Worm (Caenorhabditis elegans) whole organism, young adult: ENCODE data around the gene tir-1.
A peak's percentile ranks its signal among the peaks of the same experiment; 100 is the strongest.

Experiments
- B0336.3 ChIP-seq: fragments of 200-800 bp; sonication (Bioruptor generic); IDR thresholded peaks from 2 replicates; pipeline ENCODE4 v1.3.6; 2022; ENCODE audit warnings: missing genetic modification characterization, missing compliant biosample characterization
- D2030.7 ChIP-seq: fragments of 200-800 bp; sonication (Bioruptor generic); IDR thresholded peaks from 2 replicates; pipeline ENCODE4 v1.3.6; 2022; ENCODE audit warnings: missing genetic modification reagents, missing genetic modification characterization, missing compliant biosample characterization
- F23B12.7 ChIP-seq: sonication (generic microtip); optimal IDR thresholded peaks from 2 replicates; lab custom pipeline; 2017; ENCODE audit warnings: missing genetic modification characterization, mild to moderate bottlenecking, missing compliant biosample characterization, antibody characterized with exemption, moderate library complexity; ENCODE audit not compliant: insufficient read depth
- F37B4.10 ChIP-seq: fragments of 200-800 bp; sonication (Bioruptor generic); IDR thresholded peaks from 2 replicates; pipeline ENCODE4 v1.3.6; 2022; ENCODE audit warnings: missing genetic modification characterization, missing compliant biosample characterization
- Y79H2A.3 ChIP-seq: fragments of 200-800 bp; sonication (Bioruptor generic); conservative IDR thresholded peaks from 2 replicates; pipeline ENCODE4 v1.3.6; 2022; ENCODE audit warnings: missing genetic modification reagents, missing genetic modification characterization, missing compliant biosample characterization
- Y95B8A.8 ChIP-seq: fragments of 200-800 bp; sonication (Bioruptor generic); IDR thresholded peaks from 2 replicates; pipeline ENCODE4 v1.3.6; 2022; ENCODE audit warnings: missing genetic modification reagents, missing genetic modification characterization, missing compliant biosample characterization
- attf-5 ChIP-seq: fragments of 200-800 bp; sonication (Bioruptor generic); optimal IDR thresholded peaks from 2 replicates; lab custom pipeline; 2018; ENCODE audit warnings: mild to moderate bottlenecking, missing genetic modification characterization, missing compliant biosample characterization
- cebp-1 ChIP-seq, 2 experiments: fragments of 200-800 bp in 1 of 2; sonication (Bioruptor generic) in 1 of 2; sonication (generic microtip) in 1 of 2; IDR thresholded peaks in 1 of 2; optimal IDR thresholded peaks in 1 of 2; 2 replicates each; pipeline versions ENCODE4 v1.3.6 to Lab custom; 2017 to 2022; ENCODE audit warnings: missing compliant biosample characterization in 2 of 2, missing genetic modification characterization in 2 of 2, mild to moderate bottlenecking in 1 of 2, missing genetic modification reagents in 1 of 2, moderate library complexity in 1 of 2
- cebp-2 ChIP-seq: fragments of 200-800 bp; sonication (Bioruptor generic); IDR thresholded peaks from 2 replicates; pipeline ENCODE4 v1.3.6; 2022; ENCODE audit warnings: missing genetic modification characterization, missing compliant biosample characterization
- ceh-27 ChIP-seq: fragments of 200-800 bp; sonication (Bioruptor generic); optimal IDR thresholded peaks from 2 replicates; lab custom pipeline; 2018; ENCODE audit warnings: mild to moderate bottlenecking, missing genetic modification characterization, moderate library complexity, missing compliant biosample characterization
- ceh-40 ChIP-seq: fragments of 200-800 bp; sonication (Bioruptor generic); IDR thresholded peaks from 2 replicates; pipeline ENCODE4 v1.3.6; 2022; ENCODE audit warnings: missing genetic modification characterization, missing compliant biosample characterization
- ceh-91 ChIP-seq: fragments of 200-800 bp; sonication (Bioruptor generic); IDR thresholded peaks from 2 replicates; pipeline ENCODE4 v1.3.6; 2022; ENCODE audit warnings: missing genetic modification reagents, missing genetic modification characterization, missing compliant biosample characterization
- dpl-1 ChIP-seq: fragments of 150-350 bp; optimal IDR thresholded peaks from 2 replicates; lab custom pipeline; 2014; ENCODE audit warnings: missing biosample characterization, missing genetic modification reagents, missing genetic modification characterization
- egl-44 ChIP-seq: fragments of 200-800 bp; sonication (Bioruptor generic); IDR thresholded peaks from 2 replicates; pipeline ENCODE4 v1.3.6; 2022; ENCODE audit warnings: missing genetic modification reagents, missing genetic modification characterization, missing compliant biosample characterization
- ekl-4 ChIP-seq: fragments of 200-800 bp; sonication (Bioruptor generic); IDR thresholded peaks from 2 replicates; pipeline ENCODE4 v1.3.6; 2022; ENCODE audit warnings: missing genetic modification reagents, missing genetic modification characterization, missing compliant biosample characterization
- hmg-1.2 ChIP-seq: fragments of 200-800 bp; sonication (Bioruptor generic); IDR thresholded peaks from 2 replicates; pipeline ENCODE4 v1.3.6; 2022; ENCODE audit warnings: missing genetic modification reagents, missing genetic modification characterization, missing compliant biosample characterization
- lin-35 ChIP-seq, 3 experiments: fragments of 150-350 bp in 2 of 3; sonication (generic microtip) in 1 of 3; optimal IDR thresholded peaks; 2 replicates each; lab custom pipeline; 2014 to 2018; ENCODE audit warnings: missing biosample characterization in 3 of 3, missing genetic modification characterization in 3 of 3, missing genetic modification reagents in 3 of 3
- lin-54 ChIP-seq: fragments of 200-800 bp; sonication (Bioruptor generic); optimal IDR thresholded peaks from 2 replicates; lab custom pipeline; 2018; ENCODE audit warnings: mild to moderate bottlenecking, missing genetic modification characterization, missing compliant biosample characterization
- lsy-27 ChIP-seq: sonication (generic microtip); optimal IDR thresholded peaks from 2 replicates; lab custom pipeline; 2017; ENCODE audit warnings: missing genetic modification characterization, mild to moderate bottlenecking, missing compliant biosample characterization, antibody characterized with exemption, missing genotype, borderline replicate concordance; ENCODE audit not compliant: insufficient read depth
- madf-6 ChIP-seq: fragments of 200-800 bp; sonication (Bioruptor generic); IDR thresholded peaks from 2 replicates; pipeline ENCODE4 v1.3.6; 2022; ENCODE audit warnings: missing genetic modification reagents, missing genetic modification characterization, missing compliant biosample characterization
- mcd-1 ChIP-seq: fragments of 200-800 bp; sonication (Bioruptor generic); IDR thresholded peaks from 2 replicates; pipeline ENCODE4 v1.3.6; 2022; ENCODE audit warnings: missing genetic modification reagents, missing genetic modification characterization, missing compliant biosample characterization
- mxl-1 ChIP-seq: sonication (generic microtip); optimal IDR thresholded peaks from 2 replicates; lab custom pipeline; 2016; ENCODE audit warnings: missing genetic modification characterization, missing compliant biosample characterization
- nfyb-1 ChIP-seq: fragments of 200-800 bp; sonication (Bioruptor generic); IDR thresholded peaks from 2 replicates; pipeline ENCODE4 v1.3.6; 2022; ENCODE audit warnings: missing genetic modification reagents, missing genetic modification characterization, missing compliant biosample characterization
- sea-2 ChIP-seq: fragments of 200-800 bp; sonication (Bioruptor generic); IDR thresholded peaks from 2 replicates; pipeline ENCODE4 v1.3.6; 2022; ENCODE audit warnings: missing genetic modification characterization, missing compliant biosample characterization
- snpc-1.1 ChIP-seq: sonication (generic microtip); optimal IDR thresholded peaks from 2 replicates; lab custom pipeline; 2017; ENCODE audit warnings: missing genetic modification characterization, mild to moderate bottlenecking, missing compliant biosample characterization, antibody characterized with exemption, moderate library complexity, missing genotype, missing genetic modification reagents; ENCODE audit not compliant: insufficient read depth
- snpc-1.3 ChIP-seq: sonication (generic microtip); optimal IDR thresholded peaks from 2 replicates; lab custom pipeline; 2017; ENCODE audit warnings: missing genetic modification characterization, mild to moderate bottlenecking, missing compliant biosample characterization, antibody characterized with exemption, moderate library complexity, missing genotype, missing genetic modification reagents; ENCODE audit not compliant: insufficient read depth
- snpc-3.4 ChIP-seq: sonication (generic microtip); optimal IDR thresholded peaks from 2 replicates; lab custom pipeline; 2017; ENCODE audit warnings: missing genetic modification characterization, mild to moderate bottlenecking, missing compliant biosample characterization, antibody characterized with exemption, moderate library complexity, missing genotype, missing genetic modification reagents
- snpc-4 ChIP-seq, 5 experiments: fragments of 150-350 bp in 1 of 5; sonication (generic microtip) in 4 of 5; optimal IDR thresholded peaks; 2 replicates each; lab custom pipeline; 2014 to 2018; ENCODE audit warnings: missing genetic modification characterization in 5 of 5, missing biosample characterization in 3 of 5, antibody characterized with exemption in 2 of 5, mild to moderate bottlenecking in 2 of 5, missing compliant biosample characterization in 2 of 5, missing genotype in 2 of 5, moderate library complexity in 2 of 5, missing genetic modification reagents in 1 of 5
- xnd-1 ChIP-seq: sonication (generic microtip); optimal IDR thresholded peaks from 2 replicates; lab custom pipeline; 2016; ENCODE audit warnings: missing genotype, missing genetic modification reagents, missing genetic modification characterization, missing compliant biosample characterization
- zfh-2 ChIP-seq: fragments of 200-800 bp; sonication (Bioruptor generic); conservative IDR thresholded peaks from 2 replicates; pipeline ENCODE4 v1.3.6; 2022; ENCODE audit warnings: missing genetic modification reagents, missing genetic modification characterization, missing compliant biosample characterization
- ztf-18 ChIP-seq: sonication (generic microtip); optimal IDR thresholded peaks from 2 replicates; lab custom pipeline; 2016; ENCODE audit warnings: missing genotype, mild to moderate bottlenecking, missing genetic modification characterization, missing compliant biosample characterization
- ztf-28 ChIP-seq: fragments of 200-800 bp; sonication (Bioruptor generic); IDR thresholded peaks from 2 replicates; pipeline ENCODE4 v1.3.6; 2022; ENCODE audit warnings: missing genetic modification reagents, missing genetic modification characterization, missing compliant biosample characterization
- ztf-3 ChIP-seq: fragments of 200-800 bp; sonication (Bioruptor generic); optimal IDR thresholded peaks from 2 replicates; lab custom pipeline; 2018; ENCODE audit warnings: mild to moderate bottlenecking, missing genetic modification characterization, missing compliant biosample characterization

The tir-1 gene

DNA sequence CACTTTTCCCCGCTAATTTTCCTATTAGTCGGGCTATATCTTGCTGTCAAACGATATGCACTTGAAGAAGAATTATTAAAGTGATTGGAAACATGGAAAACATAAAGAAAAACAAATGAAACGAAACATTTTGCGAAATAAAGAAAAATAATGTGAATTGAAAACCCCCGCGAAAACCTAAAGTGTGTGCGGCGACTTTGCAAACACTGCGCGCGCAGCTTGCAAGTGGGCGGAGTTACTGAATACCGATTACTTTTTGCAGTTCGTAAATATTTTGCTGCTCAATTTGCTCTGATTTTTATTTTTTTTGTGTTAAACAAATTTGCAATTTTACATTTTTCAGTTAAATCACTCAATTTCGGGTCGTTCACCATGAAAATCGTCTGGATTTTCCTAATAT is 15.2 kb upstream of the tir-1 start, which contains the start of gene ccdc-47 (continued):
- TF ChIP-seq dpl-1 (GFP tag; lab: Kevin White, UChicago) (peak; percentile 37), lin-54 (GFP tag; lab: Kevin White, UChicago) (peak; percentile 50), mxl-1 (no peak), lin-35 (GFP tag; optimal IDR thresholded peaks at IDR 0.05; lab: Kevin White, UChicago) (peak in 1 of 3 experiments; percentile 67), snpc-3.4 (tag; lab: Kevin White, UChicago) (peak; percentile 60), F37B4.10 (no peak), ztf-18 (tag; lab: Kevin White, UChicago) (peak; percentile 2), B0336.3 (GFP tag; lab: Robert Waterston, UW) (0 out of 2 replicates have a peak, but pooled peaks have one; percentile 10), ztf-28 (0 out of 2 replicates have a peak, but pooled peaks have one; percentile 23), ztf-3 (GFP tag; lab: Kevin White, UChicago) (no peak), snpc-1.3 (tag; lab: Kevin White, UChicago) (peak; percentile 73), ceh-91 (no peak), ceh-40 (GFP tag; lab: Robert Waterston, UW) (no peak), snpc-4 (GFP tag; optimal IDR thresholded peaks at IDR 0.05; lab: Kevin White, UChicago) (no peak), snpc-4 (tag; optimal IDR thresholded peaks at IDR 0.05; lab: Kevin White, UChicago) (peak in 2 of 4 experiments; percentile 47 to 60), mcd-1 (GFP tag; lab: Robert Waterston, UW) (peak; percentile 38; the same call in 1 of the 2 replicates), cebp-2 (GFP tag; lab: Robert Waterston, UW) (no peak), F23B12.7 (tag; lab: Kevin White, UChicago) (peak; percentile 41), hmg-1.2 (GFP tag; lab: Robert Waterston, UW) (peak; percentile 41; the same call in 1 of the 2 replicates), attf-5 (peak; percentile 60), ekl-4 (no peak), ceh-27 (peak; percentile 37), snpc-1.1 (tag; lab: Kevin White, UChicago) (peak; percentile 58), madf-6 (peak; percentile 76), D2030.7 (GFP tag; lab: Robert Waterston, UW) (peak; percentile 46; the same call in 1 of the 2 replicates)

ce11 chrIII:3915705-3916104 is 14.3 kb upstream of the tir-1 start:
- 0 out of 2 replicates have a peak, but pooled peaks have one; percentile 31 for TF ChIP-seq nfyb-1
- no peak for TF ChIP-seq sea-2 (GFP tag; lab: Robert Waterston, UW)
- TF ChIP-seq hmg-1.2 (GFP tag; lab: Robert Waterston, UW), result peak; percentile 63; the same call in 1 of the 2 replicates
- TF ChIP-seq, all 124 proteins: peak for 2

DNA sequence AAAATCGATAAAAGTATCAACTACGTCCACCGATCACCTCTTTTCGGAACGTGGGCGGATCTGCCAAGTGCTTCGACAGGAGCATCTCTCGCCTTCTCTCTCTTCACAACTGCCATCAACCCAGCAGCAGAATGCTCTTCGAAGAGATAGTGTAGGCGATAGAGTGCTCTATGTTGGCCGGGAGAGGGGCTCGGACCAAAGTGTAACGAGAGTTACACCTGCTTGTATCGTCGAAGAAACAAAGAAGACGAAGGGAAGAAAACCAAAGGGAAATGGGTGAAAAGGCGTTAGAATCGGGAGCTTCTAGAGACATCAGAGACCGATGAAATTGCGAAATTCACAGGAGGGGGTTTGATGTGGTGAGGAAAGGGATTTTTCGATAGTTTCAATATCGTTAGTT is 13.4 kb upstream of the tir-1 start:
- no peak for TF ChIP-seq egl-44 (GFP tag; lab: Robert Waterston, UW)
- no peak for TF ChIP-seq Y95B8A.8 (GFP tag; lab: Robert Waterston, UW)
- TF ChIP-seq Y79H2A.3 (GFP tag; lab: Robert Waterston, UW), result no peak
- TF ChIP-seq cebp-1 (GFP tag; IDR thresholded peaks at IDR 0.05; lab: Robert Waterston, UW), result no peak
- peak; percentile 88 for TF ChIP-seq cebp-1 (tag; optimal IDR thresholded peaks at IDR 0.05; lab: Kevin White, UChicago)
- no peak for TF ChIP-seq lsy-27 (tag; lab: Kevin White, UChicago)
- TF ChIP-seq lin-35 (GFP tag; optimal IDR thresholded peaks at IDR 0.05; lab: Kevin White, UChicago), result no peak
- TF ChIP-seq xnd-1, result no peak
- 0 out of 2 replicates have a peak, but pooled peaks have one; percentile 42 for TF ChIP-seq zfh-2 (GFP tag; lab: Robert Waterston, UW)
- TF ChIP-seq, all 124 proteins: peak for 2
